Fruit fly (Drosophila melanogaster) whole organism: ENCODE results near the gene CG43392.

Experiments used
- Dll ChIP-seq: fragments of >200 bp; optimal IDR thresholded peaks from 2 replicates; lab custom pipeline; 2017
- pan ChIP-seq: fragments of >200 bp; optimal IDR thresholded peaks from 2 replicates; lab custom pipeline; 2017
- psq ChIP-seq: fragments of >200 bp; optimal IDR thresholded peaks from 2 replicates; lab custom pipeline; 2017

DNA sequence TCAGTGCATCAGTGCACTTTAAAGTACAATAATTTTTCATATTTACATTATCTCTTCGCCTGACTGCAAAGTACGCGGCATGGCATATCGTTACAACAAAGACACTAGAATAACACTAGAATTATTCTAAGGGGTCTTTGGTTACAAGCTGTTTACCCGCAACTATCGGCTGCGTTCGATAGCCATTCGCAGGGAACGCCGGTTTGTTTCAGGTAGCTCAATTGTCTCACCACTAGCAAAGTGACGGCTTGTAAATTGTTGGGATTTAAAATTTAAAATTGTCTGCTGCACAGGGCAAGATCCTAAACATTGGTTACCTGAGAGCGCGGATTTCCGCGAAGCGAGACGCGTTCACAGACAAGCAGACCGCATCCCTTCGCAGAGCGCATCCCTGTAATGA, 36.1 kb upstream of the CG43392 start, which contains the start of gene CG14561:
- TF ChIP-seq psq (no peak), Dll (lab: Kevin White, UChicago) (no peak), pan (lab: Kevin White, UChicago) (no peak)
